Worm (Caenorhabditis elegans): ENCODE data around the gene C08B11.9.

C08B11.9 gene

DNA sequence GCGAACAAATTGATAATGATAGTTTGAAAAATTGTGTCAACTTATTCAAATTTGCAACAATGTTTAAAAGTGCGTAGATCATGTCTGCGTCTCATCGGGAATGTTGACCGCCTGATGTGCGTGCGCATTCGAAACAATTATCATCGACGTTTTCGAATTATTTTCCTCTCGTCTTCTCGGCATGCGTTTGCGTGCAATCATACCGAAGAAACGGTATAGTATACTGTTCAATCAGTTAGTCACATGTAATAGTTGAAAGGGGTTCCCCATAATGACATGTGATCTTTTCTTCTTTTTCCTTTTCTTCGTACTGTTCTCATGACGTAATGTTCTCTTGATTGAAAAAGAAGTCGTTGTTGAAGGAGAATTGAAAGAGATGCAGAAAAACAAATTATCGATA lies 21.2 kb downstream of the C08B11.9 start (continued):
- TF ChIP-seq nhr-120 (GFP tag; IDR thresholded peaks at IDR 0.05), result no peak
- no peak for TF ChIP-seq mel-28 (tag; optimal IDR thresholded peaks at IDR 0.05; ENCODE audit: borderline replicate concordance)
- 0 out of 2 replicates have a peak, but pooled peaks have one; percentile 33 for TF ChIP-seq egl-44 (GFP tag; IDR thresholded peaks at IDR 0.05)
- TF ChIP-seq aptf-3 (GFP tag; IDR thresholded peaks at IDR 0.05), result no peak
- no peak for TF ChIP-seq egl-18 (GFP tag; IDR thresholded peaks at IDR 0.05)
- TF ChIP-seq akir-1 (GFP tag; optimal IDR thresholded peaks at IDR 0.05), result peak; percentile 28
- no peak for TF ChIP-seq ets-4 (GFP tag; optimal IDR thresholded peaks at IDR 0.05)
- TF ChIP-seq Y53G8AR.9 (GFP tag; conservative IDR thresholded peaks at IDR 0.05), result 0 out of 2 replicates have a peak, but pooled peaks have one; percentile 54
- no peak for TF ChIP-seq nfya-2 (GFP tag; IDR thresholded peaks at IDR 0.05)
- peak; percentile 40 for TF ChIP-seq ztf-3 (GFP tag; optimal IDR thresholded peaks at IDR 0.05)
- TF ChIP-seq lin-26 (GFP tag; IDR thresholded peaks at IDR 0.05), result peak; percentile 70; the same call in 1 of the 2 replicates
- TF ChIP-seq hsf-1 (GFP tag; IDR thresholded peaks at IDR 0.05), result peak; percentile 38; the same call in 1 of the 2 replicates
- TF ChIP-seq ccch-3 (GFP tag; optimal IDR thresholded peaks at IDR 0.05), result no peak
- TF ChIP-seq hlh-12 (tag; optimal IDR thresholded peaks at IDR 0.05), result no peak
- TF ChIP-seq attf-3 (GFP tag; conservative IDR thresholded peaks at IDR 0.05), result no peak
- TF ChIP-seq sdz-38 (tag; optimal IDR thresholded peaks at IDR 0.05), result no peak
- peak; percentile 57 for TF ChIP-seq mcd-1 (GFP tag; IDR thresholded peaks at IDR 0.05)
- TF ChIP-seq bed-1 (GFP tag; IDR thresholded peaks at IDR 0.05), result no peak
- TF ChIP-seq let-607 (tag; optimal IDR thresholded peaks at IDR 0.05), result peak in 1 of 2 experiments; percentile 39
- no peak for TF ChIP-seq B0019.2 (GFP tag; conservative IDR thresholded peaks at IDR 0.05)
- peak; percentile 17 for TF ChIP-seq ztf-22 (GFP tag; optimal IDR thresholded peaks at IDR 0.05)
- peak; percentile 76 for TF ChIP-seq C06A6.2 (GFP tag; conservative IDR thresholded peaks at IDR 0.05)
- TF ChIP-seq hlh-26 (GFP tag; conservative IDR thresholded peaks at IDR 0.05), result no peak
- no peak for TF ChIP-seq madf-3 (GFP tag; IDR thresholded peaks at IDR 0.05)
- TF ChIP-seq lin-40 (tag; optimal IDR thresholded peaks at IDR 0.05), result peak; percentile 64
- TF ChIP-seq ceh-79 (tag; optimal IDR thresholded peaks at IDR 0.05), result no peak
- TF ChIP-seq bed-2 (GFP tag; IDR thresholded peaks at IDR 0.05), result no peak
- peak; percentile 90 for TF ChIP-seq nhr-80 (tag; optimal IDR thresholded peaks at IDR 0.05)
- TF ChIP-seq K12H6.12 (tag; optimal IDR thresholded peaks at IDR 0.05), result no peak
- TF ChIP-seq efl-1 (GFP tag; optimal IDR thresholded peaks at IDR 0.05), result no peak
- no peak for TF ChIP-seq zim-3 (tag; optimal IDR thresholded peaks at IDR 0.05)
- TF ChIP-seq mes-4 (tag; optimal IDR thresholded peaks at IDR 0.05), result no peak
- no peak for TF ChIP-seq rec-8 (tag; optimal IDR thresholded peaks at IDR 0.05)
- peak; percentile 55; the same call in 1 of the 2 replicates for TF ChIP-seq nfyb-1 (GFP tag; IDR thresholded peaks at IDR 0.05)
- peak; percentile 60; the same call in 1 of the 2 replicates for TF ChIP-seq ekl-4 (GFP tag; IDR thresholded peaks at IDR 0.05)
- TF ChIP-seq F49E8.2 (tag; optimal IDR thresholded peaks at IDR 0.05; ENCODE audit: insufficient read depth), result no peak
- no peak for TF ChIP-seq hmg-20 (GFP tag; IDR thresholded peaks at IDR 0.05)

- TF ChIP-seq ceh-58 (GFP tag; IDR thresholded peaks at IDR 0.05), result no peak
- TF ChIP-seq unc-62 (GFP tag; optimal IDR thresholded peaks at IDR 0.05), result peak; percentile 60
- TF ChIP-seq cebp-1 (GFP tag; IDR thresholded peaks at IDR 0.05), result no peak
- TF ChIP-seq cebp-1 (tag; optimal IDR thresholded peaks at IDR 0.05), result peak; percentile 53
- no peak for TF ChIP-seq lsy-27 (tag; optimal IDR thresholded peaks at IDR 0.05; ENCODE audit: borderline replicate concordance, insufficient read depth)
- TF ChIP-seq mcd-1 (GFP tag; IDR thresholded peaks at IDR 0.05), result peak; percentile 49
- TF ChIP-seq dox-1 (GFP tag; IDR thresholded peaks at IDR 0.05), result peak; percentile 37; the same call in 1 of the 2 replicates
- peak; percentile 9; the same call in 1 of the 2 replicates for TF ChIP-seq egrh-3 (GFP tag; IDR thresholded peaks at IDR 0.05)
- 0 out of 2 replicates have a peak, but pooled peaks have one; percentile 23 for TF ChIP-seq C06A6.2 (GFP tag; conservative IDR thresholded peaks at IDR 0.05)
- TF ChIP-seq athp-1 (tag; optimal IDR thresholded peaks at IDR 0.05), result no peak
- peak; percentile 78 for TF ChIP-seq ztf-22 (GFP tag; optimal IDR thresholded peaks at IDR 0.05)
- TF ChIP-seq F33H1.4 (GFP tag; IDR thresholded peaks at IDR 0.05), result peak; percentile 11; the same call in 1 of the 2 replicates
- no peak for TF ChIP-seq aptf-2 (GFP tag; conservative IDR thresholded peaks at IDR 0.05)
- peak; percentile 32; the same call in 1 of the 2 replicates for TF ChIP-seq egl-44 (GFP tag; IDR thresholded peaks at IDR 0.05)
- no peak for TF ChIP-seq snpc-1.1 (tag; optimal IDR thresholded peaks at IDR 0.05; ENCODE audit: insufficient read depth)
- TF ChIP-seq chd-7 (tag; optimal IDR thresholded peaks at IDR 0.05), result peak; percentile 51
These were observed 21.8 kb downstream of the C08B11.9 start for ce11 chrII:8016167-8016566.
